Worm (Caenorhabditis elegans) whole organism, L2 larva: Measurements from ENCODE around the gene srh-38.

Source experiments
- lin-39 ChIP-seq: fragments of 150-350 bp; optimal IDR thresholded peaks from 2 replicates; lab custom pipeline; 2014; ENCODE audit warnings: missing biosample characterization, missing genetic modification reagents, missing genetic modification characterization
- nhr-77 ChIP-seq: fragments of 150-350 bp; optimal IDR thresholded peaks from 2 replicates; lab custom pipeline; 2014; ENCODE audit warnings: missing biosample characterization, missing genetic modification characterization

DNA sequence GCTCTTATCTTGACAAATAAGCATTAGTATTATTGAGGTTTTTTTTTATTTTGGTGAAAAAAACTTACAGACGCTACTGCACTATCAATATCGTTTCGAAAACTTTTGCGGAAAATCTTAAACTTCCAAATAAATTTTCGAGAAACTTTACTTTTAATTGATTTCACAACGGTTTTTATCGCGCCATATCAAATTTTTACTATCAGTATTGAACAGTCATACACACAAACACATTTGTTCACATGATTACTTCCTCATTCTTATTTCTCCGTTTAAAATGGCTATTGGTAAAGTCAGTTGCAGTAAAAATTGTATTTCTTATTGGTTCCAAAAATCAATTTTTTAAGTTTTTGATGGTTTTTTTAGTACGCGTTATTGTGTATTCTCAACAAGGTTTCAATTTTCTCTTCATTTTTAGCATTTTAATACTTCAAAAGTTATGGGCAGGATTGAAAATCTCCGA lies 26.3 kb downstream of the srh-38 start, which contains the start of gene pals-32:
- TF ChIP-seq nhr-77 (tag; lab: Kevin White, UChicago): no peak
- TF ChIP-seq lin-39 (tag; lab: Kevin White, UChicago): no peak
